Worm (Caenorhabditis elegans) whole organism, early embryonic: ENCODE results near the gene C29F9.2.

Source experiments
- B0310.2 ChIP-seq: sonication (generic microtip); optimal IDR thresholded peaks from 2 replicates; lab custom pipeline; 2016; ENCODE audit warnings: mild to moderate bottlenecking, missing genetic modification characterization, missing compliant biosample characterization
- ama-1 ChIP-seq: fragments of 150-350 bp; optimal IDR thresholded peaks from 2 replicates; lab custom pipeline; 2014
- ceh-13 ChIP-seq: fragments of 200-800 bp; sonication (Bioruptor generic); optimal IDR thresholded peaks from 2 replicates; lab custom pipeline; 2018; ENCODE audit warnings: mild to moderate bottlenecking, missing genetic modification characterization, missing compliant biosample characterization
- ets-7 ChIP-seq: sonication (generic microtip); optimal IDR thresholded peaks from 2 replicates; lab custom pipeline; 2016; ENCODE audit warnings: missing genotype, missing genetic modification characterization, missing compliant biosample characterization
- hmg-4 ChIP-seq: fragments of 200-800 bp; sonication (Bioruptor generic); optimal IDR thresholded peaks from 2 replicates; lab custom pipeline; 2018; ENCODE audit warnings: mild to moderate bottlenecking, missing genetic modification characterization, missing compliant biosample characterization

DNA sequence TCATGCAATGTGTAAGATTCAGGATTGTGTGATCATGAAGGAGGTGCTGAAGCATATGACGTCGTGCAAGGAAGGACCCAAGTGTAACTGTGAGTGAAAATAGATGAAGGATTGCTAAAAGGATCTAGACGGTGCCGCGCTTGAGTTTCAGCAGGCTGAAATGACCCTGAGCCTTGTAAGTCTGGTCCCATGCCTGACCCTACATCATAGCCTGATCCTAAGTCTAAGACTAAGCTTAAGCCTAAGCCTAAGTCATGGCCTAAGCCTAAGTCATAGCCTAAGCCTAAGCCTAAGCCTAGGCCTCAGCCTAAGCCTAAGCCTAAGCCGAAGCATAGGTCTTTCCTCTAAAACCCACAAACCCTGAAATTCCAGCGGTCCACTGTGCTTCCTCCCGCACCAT is 12.9 kb upstream of the C29F9.2 start:
- no peak for TF ChIP-seq B0310.2 (tag; lab: Kevin White, UChicago)
- no peak for TF ChIP-seq ceh-13 (GFP tag; lab: Kevin White, UChicago)
- TF ChIP-seq hmg-4 (GFP tag; lab: Kevin White, UChicago) = no peak
- no peak for TF ChIP-seq ama-1
- no peak for TF ChIP-seq ets-7 (tag; lab: Kevin White, UChicago)
